Worm (Caenorhabditis elegans) whole organism, L2 larva: ENCODE data around the gene ins-23.

Source experiments
- C34F6.9 ChIP-seq: fragments of 150-350 bp; optimal IDR thresholded peaks from 2 replicates; lab custom pipeline; 2014; ENCODE audit warnings: missing biosample characterization, missing genetic modification characterization
- F13H6.1 ChIP-seq: sonication (generic microtip); optimal IDR thresholded peaks from 2 replicates; lab custom pipeline; 2016; ENCODE audit warnings: missing genetic modification characterization, missing compliant biosample characterization
- blmp-1 ChIP-seq: sonication (generic microtip); optimal IDR thresholded peaks from 2 replicates; lab custom pipeline; 2017; ENCODE audit warnings: missing genetic modification characterization, mild to moderate bottlenecking, missing compliant biosample characterization, antibody characterized with exemption, moderate library complexity; ENCODE audit not compliant: insufficient read depth
- ceh-16 ChIP-seq: fragments of 150-350 bp; optimal IDR thresholded peaks from 2 replicates; lab custom pipeline; 2014; ENCODE audit warnings: missing biosample characterization, missing genetic modification characterization
- ceh-82 ChIP-seq: fragments of 150-350 bp; optimal IDR thresholded peaks from 2 replicates; lab custom pipeline; 2014; ENCODE audit warnings: missing biosample characterization, missing genetic modification characterization
- elt-1 ChIP-seq: fragments of 150-350 bp; optimal IDR thresholded peaks from 2 replicates; lab custom pipeline; 2014; ENCODE audit warnings: missing biosample characterization, missing genetic modification characterization
- lsy-2 ChIP-seq, 2 experiments: fragments of 150-350 bp in 1 of 2; sonication (generic microtip) in 1 of 2; optimal IDR thresholded peaks; 2 replicates each; lab custom pipeline; 2014 to 2017; ENCODE audit warnings: missing biosample characterization in 2 of 2, missing genetic modification characterization in 2 of 2
- mdl-1 ChIP-seq, 2 experiments: fragments of 150-350 bp in 1 of 2; sonication (generic microtip) in 1 of 2; optimal IDR thresholded peaks; 2 replicates each; lab custom pipeline; 2017; ENCODE audit warnings: missing biosample characterization in 2 of 2, missing genetic modification characterization in 2 of 2
- nhr-237 ChIP-seq: fragments of 150-350 bp; optimal IDR thresholded peaks from 2 replicates; lab custom pipeline; 2014; ENCODE audit warnings: missing biosample characterization, missing genetic modification characterization
- skn-1 ChIP-seq: sonication (generic microtip); optimal IDR thresholded peaks from 2 replicates; lab custom pipeline; 2017; ENCODE audit warnings: missing biosample characterization, missing genetic modification characterization

ce11 chrIII:10027947-10028346 lies at the start of gene ins-23:
- TF ChIP-seq lsy-2 (tag; optimal IDR thresholded peaks at IDR 0.05; lab: Kevin White, UChicago) (no peak), F13H6.1 (tag; lab: Kevin White, UChicago) (no peak), ceh-16 (no peak), ceh-82 (no peak), nhr-237 (tag; lab: Kevin White, UChicago) (no peak), skn-1 (no peak), C34F6.9 (no peak), blmp-1 (tag; lab: Kevin White, UChicago) (no peak), elt-1 (tag; lab: Kevin White, UChicago) (no peak), mdl-1 (tag; optimal IDR thresholded peaks at IDR 0.05; lab: Kevin White, UChicago) (no peak)
